Fruit fly (Drosophila melanogaster) whole organism, embryonic: ENCODE data around the gene Tig.

Experiments used
- B-H2 ChIP-seq: fragments of 200-800 bp; sonication (Bioruptor generic); optimal IDR thresholded peaks from 2 replicates; lab custom pipeline; 2018; ENCODE audit warnings: missing biosample characterization, mild to moderate bottlenecking, missing genetic modification characterization
- CG10321 ChIP-seq: fragments of 200-800 bp; sonication (Bioruptor generic); IDR thresholded peaks from 2 replicates; pipeline ENCODE4 v1.3.6; 2022; ENCODE audit warnings: missing biosample characterization, missing genetic modification characterization
- CG10462 ChIP-seq: fragments of 200-800 bp; sonication (Bioruptor generic); optimal IDR thresholded peaks from 2 replicates; lab custom pipeline; 2016; ENCODE audit warnings: missing biosample characterization, missing genetic modification characterization
- CG10979 ChIP-seq: fragments of 200-800 bp; sonication (Bioruptor generic); optimal IDR thresholded peaks from 2 replicates; lab custom pipeline; 2018; ENCODE audit warnings: missing biosample characterization, mild to moderate bottlenecking, missing genetic modification characterization, moderate library complexity
- CG12659 ChIP-seq: fragments of 200-800 bp; sonication (Bioruptor generic); optimal IDR thresholded peaks from 3 replicates; lab custom pipeline; 2017; ENCODE audit warnings: mild to moderate bottlenecking, missing biosample characterization, missing genetic modification reagents, missing genetic modification characterization
- CG13123 ChIP-seq: fragments of 200-800 bp; sonication (Bioruptor generic); optimal IDR thresholded peaks from 2 replicates; lab custom pipeline; 2016; ENCODE audit warnings: missing biosample characterization, missing genetic modification characterization
- CG13624 ChIP-seq: fragments of 200-800 bp; sonication (Bioruptor generic); optimal IDR thresholded peaks from 2 replicates; lab custom pipeline; 2016; ENCODE audit warnings: missing biosample characterization, missing genetic modification characterization
- CG13775 ChIP-seq: fragments of 200-800 bp; sonication (Bioruptor generic); optimal IDR thresholded peaks from 3 replicates; lab custom pipeline; 2017; ENCODE audit warnings: missing biosample characterization, mild to moderate bottlenecking, missing genetic modification characterization
- CG15514 ChIP-seq: fragments of 200-800 bp; sonication (Bioruptor generic); optimal IDR thresholded peaks from 3 replicates; lab custom pipeline; 2017; ENCODE audit warnings: missing biosample characterization, missing genetic modification characterization, mild to moderate bottlenecking, moderate library complexity, missing genetic modification reagents
- CG1602 ChIP-seq: fragments of 200-800 bp; sonication (Bioruptor generic); optimal IDR thresholded peaks from 3 replicates; lab custom pipeline; 2016; ENCODE audit warnings: missing biosample characterization, missing genetic modification characterization
- CG16813 ChIP-seq: fragments of 200-800 bp; sonication (Bioruptor generic); IDR thresholded peaks from 3 replicates; pipeline ENCODE4 v1.3.6; 2022; ENCODE audit warnings: missing biosample characterization, missing genetic modification characterization; ENCODE audit not compliant: partially characterized antibody
- CG17186 ChIP-seq: fragments of 200-800 bp; sonication (Bioruptor generic); optimal IDR thresholded peaks from 3 replicates; lab custom pipeline; 2017; ENCODE audit warnings: missing biosample characterization, missing genetic modification reagents, missing genetic modification characterization
- CG17802 ChIP-seq: fragments of 200-800 bp; sonication (Bioruptor generic); optimal IDR thresholded peaks from 2 replicates; lab custom pipeline; 2018; ENCODE audit warnings: missing biosample characterization, mild to moderate bottlenecking, missing genetic modification characterization, moderate library complexity
- CG2116 ChIP-seq: fragments of 200-800 bp; sonication (Bioruptor generic); optimal IDR thresholded peaks from 3 replicates; lab custom pipeline; 2018; ENCODE audit warnings: missing biosample characterization, mild to moderate bottlenecking, missing genetic modification characterization
- CG2199 ChIP-seq: fragments of 200-800 bp; sonication (Bioruptor generic); IDR thresholded peaks from 3 replicates; pipeline ENCODE4 v1.3.6; 2022; ENCODE audit warnings: missing biosample characterization, missing genetic modification characterization
- CG2712 ChIP-seq: fragments of 200-800 bp; optimal IDR thresholded peaks from 3 replicates; lab custom pipeline; 2019; ENCODE audit warnings: missing biosample characterization, mild to moderate bottlenecking, missing genetic modification characterization, moderate library complexity
- CG32772 ChIP-seq: fragments of 200-800 bp; sonication (Bioruptor generic); IDR thresholded peaks from 2 replicates; pipeline ENCODE4 v1.3.6; 2022; ENCODE audit warnings: missing biosample characterization, missing genetic modification characterization
- CG33213 ChIP-seq: fragments of 200-800 bp; sonication (Bioruptor generic); optimal IDR thresholded peaks from 3 replicates; lab custom pipeline; 2016; ENCODE audit warnings: missing biosample characterization, missing genetic modification characterization
- CG34224 ChIP-seq: fragments of 200-800 bp; sonication (Bioruptor generic); IDR thresholded peaks from 3 replicates; pipeline ENCODE4 v1.3.6; 2022; ENCODE audit warnings: missing biosample characterization, missing genetic modification characterization; ENCODE audit not compliant: partially characterized antibody
- CG4617 ChIP-seq: fragments of 200-800 bp; sonication (Bioruptor generic); optimal IDR thresholded peaks from 3 replicates; lab custom pipeline; 2016; ENCODE audit warnings: missing biosample characterization, missing genetic modification characterization, borderline replicate concordance
- CG7987 ChIP-seq: fragments of 200-800 bp; sonication (Bioruptor generic); optimal IDR thresholded peaks from 2 replicates; lab custom pipeline; 2018; ENCODE audit warnings: missing biosample characterization, mild to moderate bottlenecking, missing genetic modification characterization, moderate library complexity
- CG9609 ChIP-seq: fragments of 200-800 bp; sonication (Bioruptor generic); optimal IDR thresholded peaks from 3 replicates; lab custom pipeline; 2016; ENCODE audit warnings: missing biosample characterization, missing genetic modification characterization
- CrebB ChIP-seq: fragments of 200-800 bp; sonication (Bioruptor generic); optimal IDR thresholded peaks from 3 replicates; lab custom pipeline; 2018; ENCODE audit warnings: missing biosample characterization, mild to moderate bottlenecking, missing genetic modification characterization
- ERR ChIP-seq: fragments of 200-800 bp; sonication (Bioruptor generic); optimal IDR thresholded peaks from 2 replicates; lab custom pipeline; 2016; ENCODE audit warnings: missing biosample characterization, missing genetic modification characterization
- Eip74EF ChIP-seq, 2 experiments: fragments of 200-800 bp in 1 of 2; fragments of >200 bp in 1 of 2; sonication (Bioruptor generic) in 1 of 2; optimal IDR thresholded peaks; 2 replicates each; lab custom pipeline; 2017 to 2019; ENCODE audit warnings: missing biosample characterization in 2 of 2, missing genetic modification characterization in 2 of 2, mild to moderate bottlenecking in 1 of 2, moderate library complexity in 1 of 2
- Fer3 ChIP-seq: fragments of 200-800 bp; sonication (Bioruptor generic); optimal IDR thresholded peaks from 2 replicates; lab custom pipeline; 2018; ENCODE audit warnings: missing biosample characterization, mild to moderate bottlenecking, missing genetic modification characterization, moderate library complexity
- HmgD ChIP-seq: fragments of 200-800 bp; sonication (Bioruptor generic); optimal IDR thresholded peaks from 3 replicates; lab custom pipeline; 2016; ENCODE audit warnings: missing biosample characterization, missing genetic modification characterization
- Hr78 ChIP-seq, 2 experiments: fragments of 200-800 bp in 1 of 2; fragments of >200 bp in 1 of 2; sonication (Bioruptor generic) in 1 of 2; optimal IDR thresholded peaks; 2 replicates each; lab custom pipeline; 2017 to 2019; ENCODE audit warnings: missing biosample characterization in 2 of 2, missing genetic modification characterization in 2 of 2, mild to moderate bottlenecking in 1 of 2, moderate library complexity in 1 of 2
- Med ChIP-seq: fragments of 200-800 bp; sonication (Bioruptor generic); peaks from one replicate; lab custom pipeline; 2016; ENCODE audit warnings: missing biosample characterization, missing genetic modification characterization, mild to moderate bottlenecking, inconsistent platforms, moderate library complexity
- Opbp ChIP-seq: fragments of 200-800 bp; sonication (Bioruptor generic); IDR thresholded peaks from 3 replicates; pipeline ENCODE4 v1.3.6; 2022; ENCODE audit warnings: missing biosample characterization, missing genetic modification characterization; ENCODE audit not compliant: partially characterized antibody
- Sin3A ChIP-seq: fragments of >200 bp; optimal IDR thresholded peaks from 2 replicates; lab custom pipeline; 2018
- Sry-δ ChIP-seq: fragments of 200-800 bp; sonication (Bioruptor generic); optimal IDR thresholded peaks from 2 replicates; lab custom pipeline; 2016; ENCODE audit warnings: missing biosample characterization, missing genetic modification characterization
- YL-1 ChIP-seq: fragments of 200-800 bp; sonication (Bioruptor generic); optimal IDR thresholded peaks from 3 replicates; lab custom pipeline; 2017; ENCODE audit warnings: missing biosample characterization, mild to moderate bottlenecking, missing genetic modification characterization
- abd-A ChIP-seq: fragments of 200-800 bp; sonication (Bioruptor generic); optimal IDR thresholded peaks from 3 replicates; lab custom pipeline; 2019; ENCODE audit warnings: missing biosample characterization, mild to moderate bottlenecking, missing genetic modification characterization, moderate library complexity
- al ChIP-seq: fragments of 200-800 bp; sonication (Bioruptor generic); IDR thresholded peaks from 2 replicates; pipeline ENCODE4 v1.3.6; 2022; ENCODE audit warnings: missing biosample characterization, missing genetic modification characterization
- ase ChIP-seq: fragments of 200-800 bp; sonication (Bioruptor generic); IDR thresholded peaks from 3 replicates; pipeline ENCODE4 v1.3.6; 2022; ENCODE audit warnings: missing biosample characterization, missing genetic modification characterization
- ato ChIP-seq: fragments of 200-800 bp; sonication (Bioruptor generic); IDR thresholded peaks from 2 replicates; pipeline ENCODE4 v1.3.6; 2022; ENCODE audit warnings: missing biosample characterization, missing genetic modification characterization; ENCODE audit not compliant: partially characterized antibody
- crp ChIP-seq, 2 experiments: fragments of 200-800 bp; sonication (Bioruptor generic); optimal IDR thresholded peaks; 2 replicates in 1 of 2; 3 replicates in 1 of 2; lab custom pipeline; 2017; ENCODE audit warnings: missing biosample characterization in 2 of 2, missing genetic modification characterization in 2 of 2, mild to moderate bottlenecking in 1 of 2, moderate library complexity in 1 of 2
- dati ChIP-seq: fragments of 200-800 bp; sonication (Bioruptor generic); IDR thresholded peaks from 2 replicates; pipeline ENCODE4 v1.3.6; 2022; ENCODE audit warnings: missing biosample characterization, missing genetic modification characterization
- ftz-f1 ChIP-seq: fragments of 200-800 bp; sonication (Bioruptor generic); optimal IDR thresholded peaks from 2 replicates; lab custom pipeline; 2016; ENCODE audit warnings: missing biosample characterization, missing genetic modification characterization
- her ChIP-seq: fragments of 200-800 bp; sonication (Bioruptor generic); optimal IDR thresholded peaks from 2 replicates; lab custom pipeline; 2016; ENCODE audit warnings: missing biosample characterization, missing genetic modification characterization
- kah ChIP-seq: fragments of 200-800 bp; sonication (Bioruptor generic); optimal IDR thresholded peaks from 2 replicates; lab custom pipeline; 2018; ENCODE audit warnings: missing biosample characterization, mild to moderate bottlenecking, missing genetic modification characterization
- mirr ChIP-seq: fragments of 200-800 bp; sonication (Bioruptor generic); optimal IDR thresholded peaks from 3 replicates; lab custom pipeline; 2018; ENCODE audit warnings: missing biosample characterization, mild to moderate bottlenecking, missing genetic modification characterization
- phol ChIP-seq: fragments of 200-800 bp; sonication (Bioruptor generic); optimal IDR thresholded peaks from 3 replicates; lab custom pipeline; 2018; ENCODE audit warnings: missing biosample characterization, mild to moderate bottlenecking, missing genetic modification characterization, moderate library complexity
- sens ChIP-seq: fragments of 200-800 bp; sonication (Bioruptor generic); peaks from one replicate; lab custom pipeline; 2016; ENCODE audit warnings: missing biosample characterization, missing genetic modification characterization
- sna ChIP-seq: fragments of 200-800 bp; sonication (Bioruptor generic); IDR thresholded peaks from 2 replicates; pipeline ENCODE4 v1.3.6; 2022; ENCODE audit warnings: missing biosample characterization, missing genetic modification characterization; ENCODE audit not compliant: partially characterized antibody
- sug ChIP-seq: fragments of 200-800 bp; optimal IDR thresholded peaks from 2 replicates; lab custom pipeline; 2019; ENCODE audit warnings: missing biosample characterization, mild to moderate bottlenecking, missing genetic modification characterization, moderate library complexity
- yki ChIP-seq: fragments of >200 bp; optimal IDR thresholded peaks from 3 replicates; lab custom pipeline; 2018
- zf30C ChIP-seq: fragments of 200-800 bp; sonication (Bioruptor generic); optimal IDR thresholded peaks from 3 replicates; lab custom pipeline; 2018; ENCODE audit warnings: missing biosample characterization, mild to moderate bottlenecking, missing genetic modification characterization
- zfh2 ChIP-seq: fragments of 200-800 bp; sonication (Bioruptor generic); optimal IDR thresholded peaks from 2 replicates; lab custom pipeline; 2016; ENCODE audit warnings: missing biosample characterization, missing genetic modification characterization

The Tig gene

DNA sequence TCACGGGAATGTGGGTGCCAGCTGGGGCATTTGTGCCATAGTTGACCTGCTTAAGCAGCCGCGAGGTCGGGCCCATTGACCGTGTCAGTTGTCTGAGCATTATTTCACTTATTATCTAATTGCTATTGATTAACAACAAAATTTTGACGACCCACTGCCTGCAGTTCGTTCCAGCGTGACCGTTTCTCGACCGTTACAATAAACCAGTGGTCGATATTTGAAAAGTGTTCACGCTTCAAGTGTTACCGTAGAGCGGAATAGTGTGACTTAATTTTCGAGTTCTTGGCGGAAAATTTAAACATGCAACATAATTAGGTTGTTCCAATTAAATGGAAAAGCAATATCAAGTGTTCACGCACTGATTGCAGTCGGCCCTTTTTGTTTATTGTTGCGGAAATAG, 44.4 kb upstream of the Tig start, which contains the start of gene HemK1 (continued):
- TF ChIP-seq ftz-f1 (GFP tag; lab: Kevin White, UChicago) (peak; percentile 97), sug (tag; lab: Kevin White, UChicago) (peak; percentile 53), Hr78 (GFP tag; optimal IDR thresholded peaks at IDR 0.05; lab: Kevin White, UChicago) (no peak), crp (GFP tag; optimal IDR thresholded peaks at IDR 0.05; lab: Kevin White, UChicago) (peak in 1 of 2 experiments; percentile 2), al (no peak), CG15514 (peak; percentile 84), ato (GFP tag; lab: Robert Waterston, UW) (0 out of 2 replicates have a peak, but pooled peaks have one; percentile 45), CG10462 (no peak), CG34224 (GFP tag; lab: Robert Waterston, UW) (0 out of 3 replicates have a peak, but pooled peaks have one; percentile 38), kah (GFP tag; lab: Kevin White, UChicago) (peak; percentile 33), sna (GFP tag; lab: Robert Waterston, UW) (peak; percentile 7; the same call in 1 of the 2 replicates), Sry-δ (GFP tag; lab: Kevin White, UChicago) (peak; percentile 55), CrebB (tag; lab: Kevin White, UChicago) (peak; percentile 15), Med (peak; percentile 83), CG2116 (GFP tag; lab: Kevin White, UChicago) (peak; percentile 42), CG33213 (peak; percentile 75), CG7987 (GFP tag; lab: Kevin White, UChicago) (peak; percentile 53), CG1602 (no peak), zf30C (GFP tag; lab: Kevin White, UChicago) (no peak), ERR (GFP tag; lab: Kevin White, UChicago) (peak; percentile 18), mirr (peak; percentile 0), CG17186 (peak; percentile 45), phol (tag; lab: Kevin White, UChicago) (peak; percentile 23), CG9609 (GFP tag; lab: Kevin White, UChicago) (no peak), yki (lab: Kevin White, UChicago) (no peak), CG2712 (tag; lab: Kevin White, UChicago) (peak; percentile 17), her (GFP tag; lab: Kevin White, UChicago) (peak; percentile 27), zfh2 (GFP tag; lab: Kevin White, UChicago) (peak; percentile 4), CG13624 (GFP tag; lab: Kevin White, UChicago) (peak; percentile 9), Eip74EF (GFP tag; optimal IDR thresholded peaks at IDR 0.05; lab: Kevin White, UChicago) (peak in 1 of 2 experiments; percentile 16), CG32772 (GFP tag; lab: Robert Waterston, UW) (no peak), CG10321 (GFP tag; lab: Robert Waterston, UW) (no peak), Sin3A (lab: Kevin White, UChicago) (peak; percentile 43), CG4617 (GFP tag; lab: Kevin White, UChicago) (peak; percentile 55), CG2199 (GFP tag; lab: Robert Waterston, UW) (0 out of 3 replicates have a peak, but pooled peaks have one; percentile 29), CG17802 (no peak), dati (no peak), B-H2 (GFP tag; lab: Kevin White, UChicago) (peak; percentile 28), HmgD (GFP tag; lab: Kevin White, UChicago) (peak; percentile 58), Opbp (GFP tag; lab: Robert Waterston, UW) (peak; percentile 53; the same call in 1 of the 3 replicates), YL-1 (peak; percentile 69), sens (GFP tag; lab: Kevin White, UChicago) (peak; percentile 48), CG13775 (no peak), CG13123 (GFP tag; lab: Kevin White, UChicago) (no peak), CG12659 (GFP tag; lab: Kevin White, UChicago) (peak; percentile 72), CG10979 (tag; lab: Kevin White, UChicago) (peak; percentile 16), ase (GFP tag; lab: Robert Waterston, UW) (no peak), Fer3 (tag; lab: Kevin White, UChicago) (no peak), abd-A (tag; lab: Kevin White, UChicago) (peak; percentile 29), CG16813 (0 out of 3 replicates have a peak, but pooled peaks have one; percentile 42)
